Worm (Caenorhabditis elegans) whole organism, L2 larva: ENCODE results near the gene T26C5.3.

Experiments used
- C34F6.9 ChIP-seq: fragments of 150-350 bp; optimal IDR thresholded peaks from 2 replicates; lab custom pipeline; 2014; ENCODE audit warnings: missing biosample characterization, missing genetic modification characterization
- F13H6.1 ChIP-seq: sonication (generic microtip); optimal IDR thresholded peaks from 2 replicates; lab custom pipeline; 2016; ENCODE audit warnings: missing genetic modification characterization, missing compliant biosample characterization
- R02D3.7 ChIP-seq: fragments of 150-350 bp; optimal IDR thresholded peaks from 2 replicates; lab custom pipeline; 2014; ENCODE audit warnings: missing biosample characterization, missing genetic modification characterization
- ZK546.5 ChIP-seq: sonication (generic microtip); optimal IDR thresholded peaks from 2 replicates; lab custom pipeline; 2017; ENCODE audit warnings: missing biosample characterization, missing genetic modification characterization
- alr-1 ChIP-seq: fragments of 150-350 bp; optimal IDR thresholded peaks from 2 replicates; lab custom pipeline; 2014; ENCODE audit warnings: missing biosample characterization, missing genetic modification characterization
- aly-2 ChIP-seq: fragments of 150-350 bp; optimal IDR thresholded peaks from 2 replicates; lab custom pipeline; 2014; ENCODE audit warnings: missing biosample characterization, missing genetic modification characterization
- ama-1 ChIP-seq: fragments of 150-350 bp; optimal IDR thresholded peaks from 2 replicates; lab custom pipeline; 2018; ENCODE audit warnings: inconsistent platforms
- blmp-1 ChIP-seq: sonication (generic microtip); optimal IDR thresholded peaks from 2 replicates; lab custom pipeline; 2017; ENCODE audit warnings: missing genetic modification characterization, mild to moderate bottlenecking, missing compliant biosample characterization, antibody characterized with exemption, moderate library complexity; ENCODE audit not compliant: insufficient read depth
- ceh-16 ChIP-seq: fragments of 150-350 bp; optimal IDR thresholded peaks from 2 replicates; lab custom pipeline; 2014; ENCODE audit warnings: missing biosample characterization, missing genetic modification characterization
- ceh-82 ChIP-seq: fragments of 150-350 bp; optimal IDR thresholded peaks from 2 replicates; lab custom pipeline; 2014; ENCODE audit warnings: missing biosample characterization, missing genetic modification characterization
- crh-2 ChIP-seq: sonication (generic microtip); optimal IDR thresholded peaks from 2 replicates; lab custom pipeline; 2017; ENCODE audit warnings: missing biosample characterization, missing genetic modification characterization
- dmd-4 ChIP-seq: sonication (generic microtip); optimal IDR thresholded peaks from 2 replicates; lab custom pipeline; 2017; ENCODE audit warnings: missing biosample characterization, missing genetic modification characterization
- egl-27 ChIP-seq: sonication (generic microtip); optimal IDR thresholded peaks from 3 replicates; lab custom pipeline; 2017; ENCODE audit warnings: missing biosample characterization, missing genetic modification reagents, missing genetic modification characterization
- elt-1 ChIP-seq: fragments of 150-350 bp; optimal IDR thresholded peaks from 2 replicates; lab custom pipeline; 2014; ENCODE audit warnings: missing biosample characterization, missing genetic modification characterization
- fos-1 ChIP-seq: fragments of 150-350 bp; optimal IDR thresholded peaks from 2 replicates; lab custom pipeline; 2014; ENCODE audit warnings: missing biosample characterization, missing genetic modification characterization
- lin-11 ChIP-seq: fragments of 150-350 bp; sonication (generic microtip); optimal IDR thresholded peaks from 2 replicates; lab custom pipeline; 2014; ENCODE audit warnings: missing biosample characterization, missing genetic modification characterization, inconsistent platforms, mixed read lengths
- lin-39 ChIP-seq: fragments of 150-350 bp; optimal IDR thresholded peaks from 2 replicates; lab custom pipeline; 2014; ENCODE audit warnings: missing biosample characterization, missing genetic modification reagents, missing genetic modification characterization
- lsy-2 ChIP-seq, 2 experiments: fragments of 150-350 bp in 1 of 2; sonication (generic microtip) in 1 of 2; optimal IDR thresholded peaks; 2 replicates each; lab custom pipeline; 2014 to 2017; ENCODE audit warnings: missing biosample characterization in 2 of 2, missing genetic modification characterization in 2 of 2
- mab-5 ChIP-seq: fragments of 150-350 bp; optimal IDR thresholded peaks from 2 replicates; lab custom pipeline; 2014; ENCODE audit warnings: missing biosample characterization, missing genetic modification characterization
- mbf-1 ChIP-seq: sonication (generic microtip); optimal IDR thresholded peaks from 2 replicates; lab custom pipeline; 2017; ENCODE audit warnings: missing biosample characterization, missing genetic modification characterization
- nhr-10 ChIP-seq: sonication (generic microtip); optimal IDR thresholded peaks from 2 replicates; lab custom pipeline; 2017; ENCODE audit warnings: missing biosample characterization, missing genetic modification characterization
- nhr-11 ChIP-seq: fragments of 150-350 bp; optimal IDR thresholded peaks from 2 replicates; lab custom pipeline; 2014; ENCODE audit warnings: missing biosample characterization, missing genetic modification characterization
- nhr-12 ChIP-seq: fragments of 150-350 bp; optimal IDR thresholded peaks from 2 replicates; lab custom pipeline; 2014; ENCODE audit warnings: missing biosample characterization, missing genetic modification characterization
- nhr-129 ChIP-seq: fragments of 150-350 bp; optimal IDR thresholded peaks from 2 replicates; lab custom pipeline; 2014; ENCODE audit warnings: missing biosample characterization, missing genetic modification characterization
- nhr-21 ChIP-seq: fragments of 150-350 bp; optimal IDR thresholded peaks from 2 replicates; lab custom pipeline; 2014; ENCODE audit warnings: missing biosample characterization, missing genetic modification characterization
- nhr-23 ChIP-seq: fragments of 150-350 bp; optimal IDR thresholded peaks from 2 replicates; lab custom pipeline; 2014; ENCODE audit warnings: missing biosample characterization, missing genetic modification reagents, missing genetic modification characterization
- nhr-237 ChIP-seq: fragments of 150-350 bp; optimal IDR thresholded peaks from 2 replicates; lab custom pipeline; 2014; ENCODE audit warnings: missing biosample characterization, missing genetic modification characterization
- nhr-25 ChIP-seq: fragments of 150-350 bp; sonication (generic microtip); optimal IDR thresholded peaks from 3 replicates; lab custom pipeline; 2014; ENCODE audit warnings: missing biosample characterization, missing genetic modification characterization
- nhr-77 ChIP-seq: fragments of 150-350 bp; optimal IDR thresholded peaks from 2 replicates; lab custom pipeline; 2014; ENCODE audit warnings: missing biosample characterization, missing genetic modification characterization
- peb-1 ChIP-seq: fragments of 150-350 bp; optimal IDR thresholded peaks from 2 replicates; lab custom pipeline; 2014; ENCODE audit warnings: missing biosample characterization, missing genetic modification characterization
- sem-4 ChIP-seq: fragments of 150-350 bp; optimal IDR thresholded peaks from 2 replicates; lab custom pipeline; 2014; ENCODE audit warnings: missing biosample characterization, missing genetic modification reagents, missing genetic modification characterization
- skn-1 ChIP-seq: sonication (generic microtip); optimal IDR thresholded peaks from 2 replicates; lab custom pipeline; 2017; ENCODE audit warnings: missing biosample characterization, missing genetic modification characterization
- sma-9 ChIP-seq, 2 experiments: fragments of 150-350 bp in 1 of 2; sonication (generic microtip) in 1 of 2; optimal IDR thresholded peaks; 2 replicates each; lab custom pipeline; 2014 to 2016; ENCODE audit warnings: missing genetic modification characterization in 2 of 2, mild to moderate bottlenecking in 1 of 2, missing biosample characterization in 1 of 2, missing compliant biosample characterization in 1 of 2, missing genetic modification reagents in 1 of 2, moderate library complexity in 1 of 2
- snpc-4 ChIP-seq: fragments of 150-350 bp; optimal IDR thresholded peaks from 2 replicates; lab custom pipeline; 2014; ENCODE audit warnings: missing biosample characterization, missing genetic modification characterization
- unc-39 ChIP-seq: fragments of 150-350 bp; optimal IDR thresholded peaks from 2 replicates; lab custom pipeline; 2014; ENCODE audit warnings: missing biosample characterization, missing genetic modification characterization
- unc-55 ChIP-seq: fragments of 150-350 bp; sonication (generic microtip); optimal IDR thresholded peaks from 3 replicates; lab custom pipeline; 2014; ENCODE audit warnings: missing biosample characterization, missing genetic modification reagents, missing genetic modification characterization
- unc-62 ChIP-seq: fragments of 150-350 bp; optimal IDR thresholded peaks from 2 replicates; lab custom pipeline; 2014; ENCODE audit warnings: missing biosample characterization, missing genetic modification reagents, missing genetic modification characterization
- zag-1 ChIP-seq: fragments of 150-350 bp; optimal IDR thresholded peaks from 2 replicates; lab custom pipeline; 2014; ENCODE audit warnings: missing biosample characterization, missing genetic modification characterization
- ztf-1 ChIP-seq: fragments of 200-800 bp; sonication (Bioruptor generic); conservative IDR thresholded peaks from 2 replicates; pipeline ENCODE4 v1.3.6; 2022; ENCODE audit warnings: missing genetic modification characterization, missing compliant biosample characterization
- ztf-11 ChIP-seq: sonication (generic microtip); optimal IDR thresholded peaks from 2 replicates; lab custom pipeline; 2017; ENCODE audit warnings: missing biosample characterization, missing genetic modification characterization
- ztf-4 ChIP-seq: fragments of 150-350 bp; optimal IDR thresholded peaks from 2 replicates; lab custom pipeline; 2014; ENCODE audit warnings: missing biosample characterization, missing genetic modification characterization

T26C5.3 gene

DNA sequence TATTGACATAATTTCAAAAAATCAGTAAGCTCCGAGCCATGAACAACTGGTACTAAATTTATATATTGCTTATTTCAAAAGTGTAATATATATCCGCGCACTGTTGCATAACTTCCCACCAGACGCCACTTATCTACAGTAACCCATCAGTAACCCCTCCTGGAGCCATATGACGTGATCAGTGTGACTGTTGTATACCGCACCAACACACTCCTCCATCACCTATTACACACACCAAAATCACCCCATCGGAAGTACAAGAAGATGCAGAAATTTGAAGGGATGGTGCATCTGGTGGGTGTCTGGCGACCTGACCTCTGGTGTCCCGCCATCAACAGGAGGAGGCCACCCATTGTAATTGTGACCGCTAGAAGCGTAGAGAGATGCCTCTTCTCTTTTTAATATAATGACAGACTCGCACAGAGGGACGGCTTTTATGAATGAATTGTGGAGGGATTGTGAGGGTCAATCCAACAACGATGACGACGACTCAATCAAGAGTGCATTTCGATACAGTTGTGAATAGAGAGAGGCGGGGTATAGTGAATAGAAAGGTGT, 26.5 kb downstream of the T26C5.3 start:
- TF ChIP-seq F13H6.1: no peak
- TF ChIP-seq ztf-4 (tag; lab: Kevin White, UChicago): no peak
- TF ChIP-seq blmp-1 (tag; lab: Kevin White, UChicago): no peak
- TF ChIP-seq nhr-77 (tag; lab: Kevin White, UChicago): no peak
- TF ChIP-seq nhr-129 (tag; lab: Kevin White, UChicago): no peak
- TF ChIP-seq C34F6.9 (tag; lab: Kevin White, UChicago): no peak
- no peak for TF ChIP-seq lsy-2 (tag; optimal IDR thresholded peaks at IDR 0.05; lab: Kevin White, UChicago)
- TF ChIP-seq ztf-11 (tag; lab: Kevin White, UChicago): no peak
- no peak for TF ChIP-seq alr-1 (tag; lab: Kevin White, UChicago)

DNA sequence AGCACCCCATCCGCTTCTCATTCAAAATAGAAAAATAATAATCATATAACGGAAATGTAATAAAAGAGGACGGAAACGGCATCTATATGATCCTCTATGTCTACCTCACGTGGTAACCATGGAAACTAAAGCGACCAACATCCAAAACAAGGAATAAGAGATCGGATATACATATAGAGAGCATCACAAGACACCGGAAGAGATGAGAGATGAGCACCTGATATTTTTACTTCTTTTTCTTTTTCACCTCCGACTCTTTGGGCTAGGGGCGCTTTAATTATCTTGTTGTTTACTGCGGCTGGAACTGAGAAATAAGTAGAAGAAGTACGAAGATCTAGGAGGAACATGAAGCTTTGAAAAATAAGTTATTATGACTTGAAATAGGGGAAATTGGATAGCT, 27.4 kb downstream of the T26C5.3 start:
- TF ChIP-seq sma-9 (GFP tag; optimal IDR thresholded peaks at IDR 0.05; lab: Kevin White, UChicago) (peak; percentile 17), sma-9 (tag; optimal IDR thresholded peaks at IDR 0.05; lab: Kevin White, UChicago) (no peak), unc-62 (GFP tag; lab: Kevin White, UChicago) (no peak), nhr-11 (tag; lab: Kevin White, UChicago) (no peak), snpc-4 (tag; lab: Kevin White, UChicago) (no peak), aly-2 (tag; lab: Kevin White, UChicago) (no peak), dmd-4 (tag; lab: Kevin White, UChicago) (no peak), fos-1 (tag; lab: Kevin White, UChicago) (no peak), egl-27 (no peak), nhr-12 (tag; lab: Kevin White, UChicago) (no peak), R02D3.7 (tag; lab: Kevin White, UChicago) (no peak), unc-39 (tag; lab: Kevin White, UChicago) (no peak), ceh-16 (tag; lab: Kevin White, UChicago) (no peak), C34F6.9 (tag; lab: Kevin White, UChicago) (peak; percentile 53), ZK546.5 (tag; lab: Kevin White, UChicago) (no peak), nhr-77 (tag; lab: Kevin White, UChicago) (no peak), alr-1 (tag; lab: Kevin White, UChicago) (no peak), elt-1 (tag; lab: Kevin White, UChicago) (no peak), nhr-25 (tag; lab: Kevin White, UChicago) (no peak), nhr-23 (no peak), ceh-82 (tag; lab: Kevin White, UChicago) (no peak), lsy-2 (tag; optimal IDR thresholded peaks at IDR 0.05; lab: Kevin White, UChicago) (peak in 1 of 2 experiments; percentile 49), mbf-1 (tag; lab: Kevin White, UChicago) (no peak), nhr-237 (tag; lab: Kevin White, UChicago) (no peak), zag-1 (tag; lab: Kevin White, UChicago) (no peak), lin-11 (tag; lab: Kevin White, UChicago) (no peak), peb-1 (tag; lab: Kevin White, UChicago) (no peak), nhr-129 (tag; lab: Kevin White, UChicago) (peak; percentile 22), ama-1 (no peak), blmp-1 (tag; lab: Kevin White, UChicago) (no peak), nhr-10 (no peak), lin-39 (tag; lab: Kevin White, UChicago) (no peak), ztf-11 (tag; lab: Kevin White, UChicago) (no peak), ztf-1 (GFP tag; lab: Robert Waterston, UW) (no peak), sem-4 (tag; lab: Kevin White, UChicago) (no peak)

ce11 chrII:9264689-9265278, 28.4 kb downstream of the T26C5.3 start:
- TF ChIP-seq dmd-4 (tag; lab: Kevin White, UChicago): no peak
- TF ChIP-seq F13H6.1: peak; percentile 50
- TF ChIP-seq unc-55: peak; percentile 54
- peak; percentile 83 for TF ChIP-seq mab-5 (tag; lab: Kevin White, UChicago)
- TF ChIP-seq C34F6.9 (tag; lab: Kevin White, UChicago): peak; percentile 57
- TF ChIP-seq egl-27: peak; percentile 5
- peak in 1 of 2 experiments; percentile 51 for TF ChIP-seq lsy-2 (tag; optimal IDR thresholded peaks at IDR 0.05; lab: Kevin White, UChicago)
- peak; percentile 52 for TF ChIP-seq crh-2
- peak; percentile 28 for TF ChIP-seq sma-9 (GFP tag; optimal IDR thresholded peaks at IDR 0.05; lab: Kevin White, UChicago)
- no peak for TF ChIP-seq sma-9 (tag; optimal IDR thresholded peaks at IDR 0.05; lab: Kevin White, UChicago)
- peak; percentile 72 for TF ChIP-seq zag-1 (tag; lab: Kevin White, UChicago)
- TF ChIP-seq sem-4 (tag; lab: Kevin White, UChicago): peak; percentile 28
- no peak for TF ChIP-seq ztf-1 (GFP tag; lab: Robert Waterston, UW)
- TF ChIP-seq nhr-21 (tag; lab: Kevin White, UChicago): no peak
- TF ChIP-seq skn-1 (tag; lab: Kevin White, UChicago): no peak
- peak; percentile 64 for TF ChIP-seq nhr-129 (tag; lab: Kevin White, UChicago)
